Fruit fly (Drosophila melanogaster) whole organism, wandering third instar larva: ENCODE measurements around the gene Ppat-Dpck.

Source experiments
- Dfd ChIP-seq: fragments of >200 bp; optimal IDR thresholded peaks from 2 replicates; lab custom pipeline; 2017; ENCODE audit warnings: missing biosample characterization, missing genetic modification characterization
- Dif ChIP-seq: fragments of 200-275, 200-300 bp; sonication (Bioruptor generic); optimal IDR thresholded peaks from 2 replicates; lab custom pipeline; 2018; ENCODE audit warnings: missing biosample characterization, missing genetic modification characterization; ENCODE audit not compliant: partially characterized antibody
- Hnf4 ChIP-seq: fragments of 200-800 bp; sonication (Bioruptor generic); optimal IDR thresholded peaks from 2 replicates; lab custom pipeline; 2016; ENCODE audit warnings: missing biosample characterization, mild to moderate bottlenecking, missing genetic modification characterization
- Hr83 ChIP-seq: fragments of 200-300 bp; sonication (Bioruptor generic); optimal IDR thresholded peaks from 2 replicates; lab custom pipeline; 2016; ENCODE audit warnings: missing biosample characterization, mild to moderate bottlenecking, missing genetic modification characterization, moderate library complexity; ENCODE audit not compliant: poor library complexity, severe bottlenecking
- Myc ChIP-seq: fragments of >200 bp; optimal IDR thresholded peaks from 2 replicates; lab custom pipeline; 2017
- N ChIP-seq: fragments of >200 bp; optimal IDR thresholded peaks from 2 replicates; lab custom pipeline; 2018; ENCODE audit warnings: missing biosample characterization, missing external identifiers, missing genetic modification characterization
- OdsH ChIP-seq: fragments of 200-800 bp; sonication (Bioruptor generic); optimal IDR thresholded peaks from 2 replicates; lab custom pipeline; 2016; ENCODE audit warnings: missing biosample characterization, mild to moderate bottlenecking, missing genetic modification characterization
- br ChIP-seq: fragments of 200-800 bp; sonication (Bioruptor generic); optimal IDR thresholded peaks from 2 replicates; lab custom pipeline; 2016; ENCODE audit warnings: missing biosample characterization, missing genetic modification characterization
- dl ChIP-seq, 2 experiments: fragments of 175-275, 200-275 bp in 1 of 2; fragments of 200-275 bp in 1 of 2; sonication (Bioruptor generic); optimal IDR thresholded peaks; lab custom pipeline; 2018; ENCODE audit warnings: mild to moderate bottlenecking in 2 of 2, missing biosample characterization in 2 of 2, missing genetic modification characterization in 2 of 2, moderate library complexity in 2 of 2; ENCODE audit not compliant: partially characterized antibody in 2 of 2, insufficient read depth in 1 of 2
- dsf ChIP-seq: sonication (Bioruptor generic); optimal IDR thresholded peaks from 2 replicates; lab custom pipeline; 2016; ENCODE audit warnings: missing biosample characterization, missing genetic modification characterization, borderline replicate concordance
- ey ChIP-seq: fragments of 200-800 bp; sonication (Bioruptor generic); optimal IDR thresholded peaks from 2 replicates; lab custom pipeline; 2016; ENCODE audit warnings: missing biosample characterization, missing genetic modification characterization
- lola ChIP-seq: fragments of >200 bp; optimal IDR thresholded peaks from 2 replicates; lab custom pipeline; 2017; ENCODE audit warnings: missing biosample characterization, missing genetic modification characterization
- woc ChIP-seq: sonication (Bioruptor generic); optimal IDR thresholded peaks from 2 replicates; lab custom pipeline; 2016; ENCODE audit warnings: missing biosample characterization, mild to moderate bottlenecking, missing genetic modification characterization

dm6 chr3L:5752903-5753604 lies 15.5 kb downstream of the Ppat-Dpck start, which contains the start of gene Usp47:
- no peak for TF ChIP-seq ey (GFP tag; lab: Kevin White, UChicago)
- no peak for TF ChIP-seq br (GFP tag; lab: Kevin White, UChicago)
- no peak for TF ChIP-seq woc
- no peak for TF ChIP-seq Dif (GFP tag; lab: Kevin White, UChicago)
- TF ChIP-seq lola = no peak
- no peak for TF ChIP-seq Dfd (GFP tag; lab: Kevin White, UChicago)
- no peak for TF ChIP-seq Myc (lab: Kevin White, UChicago)
- peak; percentile 79 for TF ChIP-seq N
- no peak for TF ChIP-seq dl (GFP tag; optimal IDR thresholded peaks at IDR 0.05; lab: Kevin White, UChicago; ENCODE audit: insufficient read depth in 1 of 2, partially characterized antibody in 2 of 2)
- TF ChIP-seq Hnf4 (GFP tag; lab: Kevin White, UChicago) = no peak
- no peak for TF ChIP-seq Hr83 (GFP tag; lab: Kevin White, UChicago)
- TF ChIP-seq OdsH = no peak
- TF ChIP-seq dsf (GFP tag; lab: Kevin White, UChicago) = no peak
